Worm (Caenorhabditis elegans) whole organism, L3 larva: Measurements from ENCODE around the gene R08C7.8.

Experiments
- aly-2 ChIP-seq: fragments of 150-350 bp; optimal IDR thresholded peaks from 2 replicates; lab custom pipeline; 2014; ENCODE audit warnings: missing biosample characterization, missing genetic modification characterization
- ama-1 ChIP-seq: fragments of 150-350 bp; optimal IDR thresholded peaks from 2 replicates; lab custom pipeline; 2018
- ceh-82 ChIP-seq: fragments of 150-350 bp; optimal IDR thresholded peaks from 2 replicates; lab custom pipeline; 2014; ENCODE audit warnings: missing biosample characterization, missing genetic modification characterization
- eor-1 ChIP-seq, 2 experiments: fragments of 150-350 bp; optimal IDR thresholded peaks; 2 replicates each; lab custom pipeline; 2014 to 2018; ENCODE audit warnings: missing biosample characterization in 2 of 2, missing genetic modification characterization in 2 of 2
- fkh-10 ChIP-seq: sonication (generic microtip); optimal IDR thresholded peaks from 2 replicates; lab custom pipeline; 2017; ENCODE audit warnings: missing biosample characterization, missing genetic modification reagents, missing genetic modification characterization
- hmg-11 ChIP-seq: sonication (generic microtip); optimal IDR thresholded peaks from 2 replicates; lab custom pipeline; 2016; ENCODE audit warnings: missing genetic modification characterization, missing compliant biosample characterization
- nhr-25 ChIP-seq: sonication (generic microtip); optimal IDR thresholded peaks from 2 replicates; lab custom pipeline; 2017; ENCODE audit warnings: missing biosample characterization, missing genetic modification characterization
- nhr-28 ChIP-seq: fragments of 150-350 bp; optimal IDR thresholded peaks from 2 replicates; lab custom pipeline; 2014; ENCODE audit warnings: missing biosample characterization, missing genetic modification characterization
- nhr-77 ChIP-seq: fragments of 150-350 bp; optimal IDR thresholded peaks from 2 replicates; lab custom pipeline; 2014; ENCODE audit warnings: missing biosample characterization, missing genetic modification characterization
- pqm-1 ChIP-seq: fragments of 150-350 bp; optimal IDR thresholded peaks from 2 replicates; lab custom pipeline; 2017; ENCODE audit warnings: missing biosample characterization, missing genetic modification characterization, inconsistent platforms
- snpc-4 ChIP-seq: fragments of 150-350 bp; optimal IDR thresholded peaks from 2 replicates; lab custom pipeline; 2014; ENCODE audit warnings: missing biosample characterization, missing genetic modification characterization
- unc-39 ChIP-seq: sonication (generic microtip); optimal IDR thresholded peaks from 4 replicates; lab custom pipeline; 2017; ENCODE audit warnings: missing biosample characterization, missing genetic modification characterization
- ztf-4 ChIP-seq: fragments of 150-350 bp; optimal IDR thresholded peaks from 2 replicates; lab custom pipeline; 2014; ENCODE audit warnings: missing biosample characterization, missing genetic modification characterization

DNA sequence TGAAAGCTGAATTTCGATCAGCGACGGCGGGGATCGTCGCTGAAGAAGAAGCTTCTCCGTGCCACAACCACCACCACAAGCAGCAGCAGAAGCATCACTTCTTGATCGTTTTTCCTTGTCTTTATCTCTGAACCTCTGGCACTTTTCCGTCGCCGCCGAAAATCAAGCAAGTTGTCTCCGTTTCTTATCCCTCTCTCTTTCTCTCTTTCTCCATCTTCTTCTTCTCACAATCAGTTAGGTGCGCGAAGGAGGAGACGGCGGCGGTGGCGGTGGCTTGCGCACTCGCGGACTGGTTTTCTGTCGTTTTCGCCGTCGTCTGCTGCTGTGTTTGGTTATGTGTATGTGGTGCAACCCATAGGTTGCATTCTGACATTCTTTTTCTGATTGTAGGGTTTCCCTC, 35.9 kb downstream of the R08C7.8 start:
- peak; percentile 73 for TF ChIP-seq nhr-25
- TF ChIP-seq ztf-4 (tag; lab: Kevin White, UChicago): no peak
- no peak for TF ChIP-seq unc-39
- TF ChIP-seq ama-1 (lab: Kevin White, UChicago): peak; percentile 49
- no peak for TF ChIP-seq fkh-10
- no peak for TF ChIP-seq aly-2 (tag; lab: Kevin White, UChicago)
- TF ChIP-seq eor-1 (tag; optimal IDR thresholded peaks at IDR 0.05; lab: Kevin White, UChicago): no peak
- no peak for TF ChIP-seq ceh-82 (tag; lab: Kevin White, UChicago)
- no peak for TF ChIP-seq nhr-28 (tag; lab: Kevin White, UChicago)
- TF ChIP-seq pqm-1 (tag; lab: Kevin White, UChicago): no peak
- TF ChIP-seq nhr-77: no peak
- no peak for TF ChIP-seq hmg-11
- TF ChIP-seq snpc-4: peak; percentile 27
